Fruit fly (Drosophila melanogaster): ENCODE data around the gene CG11537.

The CG11537 gene

dm6 chr3L:3148125-3149059 is 5.1 kb upstream of the CG11537 start, which contains the start of the genes Usp5 and BtbVII (continued):
- TF ChIP-seq CG6792 (GFP tag; optimal IDR thresholded peaks at IDR 0.05) = peak; percentile 48
- peak; percentile 55 for TF ChIP-seq CG6808 (GFP tag; optimal IDR thresholded peaks at IDR 0.05)
- peak; percentile 53 for TF ChIP-seq Gug (GFP tag; IDR thresholded peaks at IDR 0.05)
- peak; percentile 70 for TF ChIP-seq acj6 (GFP tag; optimal IDR thresholded peaks at IDR 0.05)
- peak; percentile 68 for TF ChIP-seq Met (GFP tag; optimal IDR thresholded peaks at IDR 0.05)
- TF ChIP-seq dsx (GFP tag; optimal IDR thresholded peaks at IDR 0.05; ENCODE audit: poor library complexity, severe bottlenecking) = peak; percentile 17

- TF ChIP-seq Gug (GFP tag; IDR thresholded peaks at IDR 0.05) = no peak
- TF ChIP-seq fkh (GFP tag; optimal IDR thresholded peaks at IDR 0.05) = peak; percentile 65
- peak; percentile 39 for TF ChIP-seq Eip78C (GFP tag)
- TF ChIP-seq Hr39 (GFP tag; optimal IDR thresholded peaks at IDR 0.05) = no peak
Measured at dm6 chr3L:3142516-3143382, 508 bp downstream of the CG11537 start.

dm6 chr3L:3141411-3141810 is 1.8 kb downstream of the CG11537 start:
- TF ChIP-seq CG31627 (GFP tag; optimal IDR thresholded peaks at IDR 0.05) = no peak
- no peak for TF ChIP-seq topi (GFP tag; optimal IDR thresholded peaks at IDR 0.05)
- TF ChIP-seq Eip75B (GFP tag; optimal IDR thresholded peaks at IDR 0.05) = peak; percentile 4
- TF ChIP-seq CG11294 (GFP tag; IDR thresholded peaks at IDR 0.05) = peak; percentile 9; the same call in 1 of the 2 replicates
- TF ChIP-seq cyc (GFP tag; optimal IDR thresholded peaks at IDR 0.05) = no peak
- no peak for TF ChIP-seq Lpt (GFP tag; optimal IDR thresholded peaks at IDR 0.05)
- TF ChIP-seq fd59A (GFP tag; optimal IDR thresholded peaks at IDR 0.05) = no peak
- TF ChIP-seq fd85E (GFP tag; optimal IDR thresholded peaks at IDR 0.05) = no peak
- TF ChIP-seq Blimp-1 (GFP tag; optimal IDR thresholded peaks at IDR 0.05) = peak; percentile 77
- no peak for TF ChIP-seq Smox (GFP tag; optimal IDR thresholded peaks at IDR 0.05)
- TF ChIP-seq CG6854 (GFP tag; optimal IDR thresholded peaks at IDR 0.05) = no peak

dm6 chr3L:3134064-3134545 is 9.2 kb downstream of the CG11537 start:
- TF ChIP-seq net (GFP tag; optimal IDR thresholded peaks at IDR 0.05) (no peak), CG16779 (tag; optimal IDR thresholded peaks at IDR 0.05) (peak; percentile 23), CG3919 (GFP tag; optimal IDR thresholded peaks at IDR 0.05) (peak; percentile 9), Hr4 (GFP tag; optimal IDR thresholded peaks at IDR 0.05) (no peak), dsx (GFP tag; optimal IDR thresholded peaks at IDR 0.05; ENCODE audit: poor library complexity, severe bottlenecking) (peak; percentile 25), Sox14 (GFP tag; optimal IDR thresholded peaks at IDR 0.05) (no peak), Eip78C (GFP tag) (peak; percentile 68), CG9139 (GFP tag; optimal IDR thresholded peaks at IDR 0.05) (peak; percentile 57), OdsH (GFP tag; optimal IDR thresholded peaks at IDR 0.05) (no peak), Sox102F (GFP tag; optimal IDR thresholded peaks at IDR 0.05) (peak; percentile 26), fd59A (GFP tag; optimal IDR thresholded peaks at IDR 0.05) (no peak), CG15336 (GFP tag; IDR thresholded peaks at IDR 0.05) (no peak), acj6 (GFP tag; optimal IDR thresholded peaks at IDR 0.05) (no peak), fkh (GFP tag; optimal IDR thresholded peaks at IDR 0.05) (peak; percentile 82), CG8119 (GFP tag; IDR thresholded peaks at IDR 0.05) (0 out of 3 replicates have a peak, but pooled peaks have one; percentile 18), CG6854 (GFP tag; optimal IDR thresholded peaks at IDR 0.05) (peak; percentile 18), CG6808 (GFP tag; optimal IDR thresholded peaks at IDR 0.05) (peak; percentile 18), Blimp-1 (GFP tag; optimal IDR thresholded peaks at IDR 0.05) (no peak), CG8319 (GFP tag; optimal IDR thresholded peaks at IDR 0.05) (no peak), achi (GFP tag; optimal IDR thresholded peaks at IDR 0.05) (peak; percentile 20), cyc (GFP tag; optimal IDR thresholded peaks at IDR 0.05) (no peak), CG6792 (GFP tag; optimal IDR thresholded peaks at IDR 0.05) (no peak), CG6163 (GFP tag; IDR thresholded peaks at IDR 0.05) (no peak), spab (GFP tag; optimal IDR thresholded peaks at IDR 0.05) (no peak), vri (GFP tag; optimal IDR thresholded peaks at IDR 0.05) (peak; percentile 0), ss (GFP tag; optimal IDR thresholded peaks at IDR 0.05) (peak in 1 of 2 experiments; percentile 30), CG10669 (GFP tag; optimal IDR thresholded peaks at IDR 0.05) (no peak)

All from whole organism, prepupa.